Fruit fly (Drosophila melanogaster): ENCODE results near the gene FarO.

Gene FarO

dm6 chrX:2225138-2225537, 21.5 kb upstream of the FarO start, which contains the start of gene pcx (continued):
- TF ChIP-seq CG9797 (GFP tag; optimal IDR thresholded peaks at IDR 0.05) (peak; percentile 34), HLH4C (GFP tag; IDR thresholded peaks at IDR 0.05; ENCODE audit: partially characterized antibody) (peak; percentile 50), D (optimal IDR thresholded peaks at IDR 0.05) (no peak), D (GFP tag; optimal IDR thresholded peaks at IDR 0.05) (no peak), sna (GFP tag; IDR thresholded peaks at IDR 0.05; ENCODE audit: partially characterized antibody) (0 out of 2 replicates have a peak, but pooled peaks have one; percentile 41), Dll (GFP tag; IDR thresholded peaks at IDR 0.05; ENCODE audit: partially characterized antibody) (peak; percentile 56; the same call in 1 of the 4 replicates), exex (tag; optimal IDR thresholded peaks at IDR 0.05) (no peak), YL-1 (GFP tag; optimal IDR thresholded peaks at IDR 0.05) (peak; percentile 56), ATbp (GFP tag; optimal IDR thresholded peaks at IDR 0.05) (no peak), sr (GFP tag; IDR thresholded peaks at IDR 0.05) (no peak), CG15011 (GFP tag; optimal IDR thresholded peaks at IDR 0.05) (no peak), Dref (GFP tag; IDR thresholded peaks at IDR 0.05) (peak; percentile 81), Bdp1 (GFP tag; optimal IDR thresholded peaks at IDR 0.05) (no peak), CG34224 (GFP tag; IDR thresholded peaks at IDR 0.05; ENCODE audit: partially characterized antibody) (no peak), CG6791 (GFP tag; IDR thresholded peaks at IDR 0.05; ENCODE audit: partially characterized antibody) (peak; percentile 61; the same call in 2 of the 3 replicates), E2f2 (GFP tag; IDR thresholded peaks at IDR 0.05) (peak; percentile 74), lab (GFP tag; optimal IDR thresholded peaks at IDR 0.05) (no peak), shn (GFP tag; optimal IDR thresholded peaks at IDR 0.05) (no peak), Med (GFP tag) (peak; percentile 28), CG2116 (GFP tag; optimal IDR thresholded peaks at IDR 0.05) (peak; percentile 38), unc-4 (GFP tag; IDR thresholded peaks at IDR 0.05; ENCODE audit: partially characterized antibody) (peak; percentile 65), MTF-1 (GFP tag; optimal IDR thresholded peaks at IDR 0.05; ENCODE audit: borderline replicate concordance) (no peak), vvl (GFP tag; IDR thresholded peaks at IDR 0.05) (0 out of 2 replicates have a peak, but pooled peaks have one; percentile 7), ERR (GFP tag; optimal IDR thresholded peaks at IDR 0.05) (no peak), Ssrp (tag; optimal IDR thresholded peaks at IDR 0.05) (no peak), CG14860 (GFP tag; IDR thresholded peaks at IDR 0.05; ENCODE audit: partially characterized antibody) (peak; percentile 24; the same call in 1 of the 3 replicates), CG17359 (tag; optimal IDR thresholded peaks at IDR 0.05) (peak; percentile 96), MESR4 (GFP tag; optimal IDR thresholded peaks at IDR 0.05) (peak; percentile 52), CG3847 (GFP tag; IDR thresholded peaks at IDR 0.05) (no peak), hbn (GFP tag; IDR thresholded peaks at IDR 0.05; ENCODE audit: partially characterized antibody) (peak; percentile 27; the same call in 1 of the 2 replicates), pzg (GFP tag; optimal IDR thresholded peaks at IDR 0.05) (peak; percentile 49)

dm6 chrX:2223454-2223853, 19.8 kb upstream of the FarO start, which contains the start of gene CG14052:
Gene CG14052 (plus strand): TSS chrX:2223754.
- TF ChIP-seq CG43689 (GFP tag; IDR thresholded peaks at IDR 0.05), result no peak
- TF ChIP-seq ewg (GFP tag; optimal IDR thresholded peaks at IDR 0.05), result peak; percentile 19
- TF ChIP-seq CG30020 (tag; optimal IDR thresholded peaks at IDR 0.05), result no peak
- no peak for TF ChIP-seq CG15479 (GFP tag; optimal IDR thresholded peaks at IDR 0.05)
- peak; percentile 16 for TF ChIP-seq Med (GFP tag)
- TF ChIP-seq corto (GFP tag; optimal IDR thresholded peaks at IDR 0.05), result no peak

DNA sequence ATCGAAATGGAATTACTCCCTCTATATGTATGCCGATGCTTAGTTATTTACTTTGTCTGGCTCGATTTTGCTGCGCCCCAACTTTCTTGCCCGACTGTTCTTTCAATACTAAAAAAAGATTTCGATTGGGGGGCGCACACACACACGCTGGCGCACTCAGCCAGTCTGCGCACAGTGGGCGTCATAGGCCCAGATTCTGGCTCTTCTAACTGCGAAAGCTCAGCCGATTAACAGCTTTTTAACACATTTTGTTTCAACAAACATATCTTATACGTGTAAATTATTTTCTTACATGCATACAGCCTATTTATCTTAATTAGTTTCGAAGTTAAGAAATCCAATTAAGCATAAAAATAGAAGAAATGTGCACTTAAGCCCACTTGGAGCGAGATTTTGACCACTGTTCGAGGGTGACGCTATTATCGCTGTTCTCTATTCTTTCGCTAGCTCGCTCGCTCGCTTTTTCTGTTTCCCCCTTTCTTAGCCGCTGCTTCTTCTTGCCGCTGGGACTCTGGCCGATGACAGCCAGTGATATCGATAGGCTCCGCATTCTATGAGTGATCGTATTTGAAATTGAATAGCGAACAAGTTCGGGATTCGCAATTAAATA, 18.6 kb upstream of the FarO start, which contains the start of gene Vinc:
Vinc (minus strand) TSS at position 387 of the 610 bp plus-strand sequence.
- TF ChIP-seq insv (GFP tag; optimal IDR thresholded peaks at IDR 0.05), result no peak
- TF ChIP-seq Sin3A (optimal IDR thresholded peaks at IDR 0.05), result no peak
- peak; percentile 79 for TF ChIP-seq crc (GFP tag; optimal IDR thresholded peaks at IDR 0.05)
- TF ChIP-seq ranshi (GFP tag; IDR thresholded peaks at IDR 0.05), result peak; percentile 84
- peak; percentile 82 for TF ChIP-seq CG10267 (tag; optimal IDR thresholded peaks at IDR 0.05)
- TF ChIP-seq CG14050 (GFP tag; IDR thresholded peaks at IDR 0.05), result peak; percentile 62; the same call in 2 of the 3 replicates
- peak; percentile 85 for TF ChIP-seq CG6813 (GFP tag; optimal IDR thresholded peaks at IDR 0.05)
- TF ChIP-seq repo (GFP tag; optimal IDR thresholded peaks at IDR 0.05), result peak; percentile 75
- TF ChIP-seq CG14965 (GFP tag; optimal IDR thresholded peaks at IDR 0.05; ENCODE audit: borderline replicate concordance), result peak; percentile 51
- TF ChIP-seq MESR4 (GFP tag; optimal IDR thresholded peaks at IDR 0.05), result no peak
- TF ChIP-seq p53 (GFP tag; optimal IDR thresholded peaks at IDR 0.05), result peak; percentile 72
- no peak for TF ChIP-seq abd-A (tag; optimal IDR thresholded peaks at IDR 0.05)
- peak; percentile 76 for TF ChIP-seq Hmx (GFP tag; optimal IDR thresholded peaks at IDR 0.05)
